Fruit fly (Drosophila melanogaster) whole organism, prepupa: ENCODE data around the gene Dbp73D.

ENCODE experiments used
- Blimp-1 ChIP-seq: fragments of 200-800 bp; sonication (Bioruptor generic); optimal IDR thresholded peaks from 3 replicates; lab custom pipeline; 2017; ENCODE audit warnings: missing biosample characterization, missing genetic modification characterization, mild to moderate bottlenecking, moderate library complexity, missing genetic modification reagents
- CG10631 ChIP-seq: fragments of 200-800 bp; sonication (Bioruptor generic); optimal IDR thresholded peaks from 2 replicates; lab custom pipeline; 2016; ENCODE audit warnings: missing biosample characterization, missing genetic modification characterization
- CG11294 ChIP-seq: fragments of 200-800 bp; sonication (Bioruptor generic); IDR thresholded peaks from 2 replicates; pipeline ENCODE4 v1.3.6; 2022; ENCODE audit warnings: missing biosample characterization, missing genetic modification characterization
- CG11902 ChIP-seq: fragments of 200-800 bp; sonication (Bioruptor generic); optimal IDR thresholded peaks from 3 replicates; lab custom pipeline; 2016; ENCODE audit warnings: missing biosample characterization, missing genetic modification characterization
- CG3032 ChIP-seq: fragments of 200-800 bp; optimal IDR thresholded peaks from 2 replicates; lab custom pipeline; 2019; ENCODE audit warnings: missing biosample characterization, mild to moderate bottlenecking, missing genetic modification characterization, moderate library complexity
- CG31627 ChIP-seq: fragments of 200-800 bp; sonication (Bioruptor generic); optimal IDR thresholded peaks from 3 replicates; lab custom pipeline; 2016; ENCODE audit warnings: missing biosample characterization, missing genetic modification characterization
- CG32006 ChIP-seq: fragments of 200-800 bp; sonication (Bioruptor generic); optimal IDR thresholded peaks from 3 replicates; lab custom pipeline; 2017; ENCODE audit warnings: missing biosample characterization, mild to moderate bottlenecking, missing genetic modification characterization
- CG3919 ChIP-seq: fragments of 200-800 bp; sonication (Bioruptor generic); optimal IDR thresholded peaks from 3 replicates; lab custom pipeline; 2016; ENCODE audit warnings: missing biosample characterization, missing genetic modification characterization
- CG4318 ChIP-seq: fragments of 200-800 bp; sonication (Bioruptor generic); optimal IDR thresholded peaks from 3 replicates; lab custom pipeline; 2017; ENCODE audit warnings: missing biosample characterization, mild to moderate bottlenecking, missing genetic modification characterization
- CG6163 ChIP-seq: fragments of 200-800 bp; sonication (Bioruptor generic); IDR thresholded peaks from 3 replicates; pipeline ENCODE4 v1.3.6; 2022; ENCODE audit warnings: missing biosample characterization, missing genetic modification characterization
- CG6792 ChIP-seq: fragments of 200-800 bp; sonication (Bioruptor generic); optimal IDR thresholded peaks from 3 replicates; lab custom pipeline; 2016; ENCODE audit warnings: missing biosample characterization, missing genetic modification characterization
- CG6808 ChIP-seq: fragments of 200-800 bp; sonication (Bioruptor generic); optimal IDR thresholded peaks from 3 replicates; lab custom pipeline; 2017; ENCODE audit warnings: missing biosample characterization, missing genetic modification characterization, mild to moderate bottlenecking, moderate library complexity, missing genetic modification reagents
- CG6854 ChIP-seq: fragments of 200-800 bp; sonication (Bioruptor generic); optimal IDR thresholded peaks from 2 replicates; lab custom pipeline; 2017; ENCODE audit warnings: missing biosample characterization, mild to moderate bottlenecking, missing genetic modification characterization
- CG7368 ChIP-seq: fragments of 200-800 bp; sonication (Bioruptor generic); optimal IDR thresholded peaks from 3 replicates; lab custom pipeline; 2016; ENCODE audit warnings: missing biosample characterization, missing genetic modification characterization
- CG8119 ChIP-seq: fragments of 200-800 bp; sonication (Bioruptor generic); IDR thresholded peaks from 3 replicates; pipeline ENCODE4 v1.3.6; 2022; ENCODE audit warnings: missing biosample characterization, missing genetic modification characterization
- CG8632 ChIP-seq: fragments of 200-800 bp; sonication (Bioruptor generic); optimal IDR thresholded peaks from 3 replicates; lab custom pipeline; 2016; ENCODE audit warnings: missing biosample characterization, missing genetic modification characterization
- Eip78C ChIP-seq: fragments of 200-800 bp; sonication (Bioruptor generic); peaks from one replicate; lab custom pipeline; 2016; ENCODE audit warnings: missing biosample characterization, missing genetic modification characterization
- Eip93F ChIP-seq: fragments of 200-800 bp; sonication (Bioruptor generic); optimal IDR thresholded peaks from 2 replicates; lab custom pipeline; 2016; ENCODE audit warnings: missing biosample characterization, mild to moderate bottlenecking, missing genetic modification characterization
- Ets21C ChIP-seq: fragments of 200-800 bp; sonication (Bioruptor generic); optimal IDR thresholded peaks from 3 replicates; lab custom pipeline; 2016; ENCODE audit warnings: missing biosample characterization, missing genetic modification characterization
- Ets96B ChIP-seq: fragments of 200-800 bp; optimal IDR thresholded peaks from 2 replicates; lab custom pipeline; 2019; ENCODE audit warnings: missing biosample characterization, mild to moderate bottlenecking, missing genetic modification characterization, moderate library complexity
- Gug ChIP-seq: fragments of 200-800 bp; sonication (Bioruptor generic); IDR thresholded peaks from 2 replicates; pipeline ENCODE4 v1.3.6; 2022; ENCODE audit warnings: missing biosample characterization, missing genetic modification characterization
- Hr38 ChIP-seq: sonication (Bioruptor generic); optimal IDR thresholded peaks from 2 replicates; lab custom pipeline; 2016; ENCODE audit warnings: missing biosample characterization, missing genetic modification characterization
- Hr4 ChIP-seq: fragments of 200-800 bp; sonication (Bioruptor generic); optimal IDR thresholded peaks from 3 replicates; lab custom pipeline; 2016; ENCODE audit warnings: missing biosample characterization, missing genetic modification characterization
- Lpt ChIP-seq: fragments of 200-800 bp; sonication (Bioruptor generic); optimal IDR thresholded peaks from 3 replicates; lab custom pipeline; 2016; ENCODE audit warnings: missing biosample characterization, missing genetic modification characterization
- OdsH ChIP-seq: fragments of 200-800 bp; sonication (Bioruptor generic); optimal IDR thresholded peaks from 3 replicates; lab custom pipeline; 2016; ENCODE audit warnings: missing biosample characterization, missing genetic modification characterization
- Sox102F ChIP-seq: fragments of 200-800 bp; sonication (Bioruptor generic); optimal IDR thresholded peaks from 2 replicates; lab custom pipeline; 2016; ENCODE audit warnings: missing biosample characterization, mild to moderate bottlenecking, missing genetic modification characterization
- Sox14 ChIP-seq: fragments of 200-800 bp; sonication (Bioruptor generic); optimal IDR thresholded peaks from 3 replicates; lab custom pipeline; 2016; ENCODE audit warnings: missing biosample characterization, missing genetic modification characterization
- achi ChIP-seq: fragments of 200-800 bp; sonication (Bioruptor generic); optimal IDR thresholded peaks from 3 replicates; lab custom pipeline; 2016; ENCODE audit warnings: missing biosample characterization, missing genetic modification characterization
- eg ChIP-seq: fragments of 200-800 bp; sonication (Bioruptor generic); IDR thresholded peaks from 3 replicates; pipeline ENCODE4 v1.3.6; 2022; ENCODE audit warnings: missing biosample characterization, missing genetic modification characterization
- fd59A ChIP-seq: fragments of 200-800 bp; sonication (Bioruptor generic); optimal IDR thresholded peaks from 2 replicates; lab custom pipeline; 2017; ENCODE audit warnings: missing biosample characterization, mild to moderate bottlenecking, missing genetic modification characterization, missing genetic modification reagents
- fd85E ChIP-seq: fragments of 200-800 bp; sonication (Bioruptor generic); optimal IDR thresholded peaks from 3 replicates; lab custom pipeline; 2016; ENCODE audit warnings: missing biosample characterization, missing genetic modification characterization
- fkh ChIP-seq: fragments of 200-800 bp; sonication (Bioruptor generic); optimal IDR thresholded peaks from 3 replicates; lab custom pipeline; 2017; ENCODE audit warnings: missing biosample characterization, mild to moderate bottlenecking, missing genetic modification characterization, moderate library complexity
- net ChIP-seq: fragments of 200-800 bp; sonication (Bioruptor generic); optimal IDR thresholded peaks from 3 replicates; lab custom pipeline; 2016; ENCODE audit warnings: missing biosample characterization, missing genetic modification characterization
- pdm3 ChIP-seq: fragments of 200-800 bp; sonication (Bioruptor generic); optimal IDR thresholded peaks from 3 replicates; lab custom pipeline; 2016; ENCODE audit warnings: missing biosample characterization, missing genetic modification characterization
- salr ChIP-seq, 2 experiments: fragments of 200-800 bp; sonication (Bioruptor generic); optimal IDR thresholded peaks; 3 replicates each; lab custom pipeline; 2016 to 2018; ENCODE audit warnings: missing biosample characterization in 2 of 2, missing genetic modification characterization in 2 of 2, mild to moderate bottlenecking in 1 of 2
- vri ChIP-seq: fragments of 200-800 bp; sonication (Bioruptor generic); optimal IDR thresholded peaks from 3 replicates; lab custom pipeline; 2016; ENCODE audit warnings: missing biosample characterization, mild to moderate bottlenecking, missing genetic modification characterization

Dbp73D gene

DNA sequence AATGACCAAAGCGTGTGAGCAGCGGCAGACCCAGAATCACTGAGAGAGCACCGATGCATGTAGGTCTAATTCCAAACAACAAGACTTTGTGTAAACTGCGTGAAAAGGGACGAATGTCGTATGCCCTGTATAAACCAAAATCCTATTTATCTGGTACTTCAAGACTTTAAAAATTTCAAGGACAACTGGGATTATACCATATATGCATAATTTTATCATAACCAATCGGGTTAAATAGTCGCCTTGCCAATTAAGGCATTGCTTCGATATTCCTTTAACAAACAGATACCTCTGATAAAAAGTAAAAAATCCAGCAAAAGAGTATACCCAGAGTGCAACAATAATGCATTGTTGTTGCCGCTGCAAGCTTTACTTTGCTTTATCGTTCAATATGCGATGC, 47.6 kb downstream of the Dbp73D start:
- TF ChIP-seq fd85E (no peak), CG8632 (GFP tag; lab: Kevin White, UChicago) (no peak), CG3032 (tag; lab: Kevin White, UChicago) (no peak), CG32006 (GFP tag; lab: Kevin White, UChicago) (peak; percentile 70), Hr4 (GFP tag; lab: Kevin White, UChicago) (peak; percentile 64), Ets21C (no peak), net (GFP tag; lab: Kevin White, UChicago) (no peak), Hr38 (GFP tag; lab: Kevin White, UChicago) (no peak), Sox102F (GFP tag; lab: Kevin White, UChicago) (no peak), OdsH (GFP tag; lab: Kevin White, UChicago) (peak; percentile 9), Eip78C (GFP tag; lab: Kevin White, UChicago) (peak; percentile 35), CG4318 (GFP tag; lab: Kevin White, UChicago) (peak; percentile 17), fd59A (GFP tag; lab: Kevin White, UChicago) (no peak), CG6163 (GFP tag; lab: Robert Waterston, UW) (no peak), CG11902 (no peak), CG6808 (no peak), Sox14 (peak; percentile 5), CG10631 (GFP tag; lab: Kevin White, UChicago) (peak; percentile 51), Lpt (GFP tag; lab: Kevin White, UChicago) (peak; percentile 9), Gug (peak; percentile 32; the same call in 1 of the 2 replicates), CG31627 (GFP tag; lab: Kevin White, UChicago) (no peak), eg (GFP tag; lab: Robert Waterston, UW) (no peak), CG6854 (GFP tag; lab: Kevin White, UChicago) (no peak), pdm3 (GFP tag; lab: Kevin White, UChicago) (peak; percentile 26), CG8119 (GFP tag; lab: Robert Waterston, UW) (peak; percentile 40; the same call in 1 of the 3 replicates), achi (GFP tag; lab: Kevin White, UChicago) (peak; percentile 34), salr (GFP tag; optimal IDR thresholded peaks at IDR 0.05; lab: Kevin White, UChicago) (no peak)

DNA sequence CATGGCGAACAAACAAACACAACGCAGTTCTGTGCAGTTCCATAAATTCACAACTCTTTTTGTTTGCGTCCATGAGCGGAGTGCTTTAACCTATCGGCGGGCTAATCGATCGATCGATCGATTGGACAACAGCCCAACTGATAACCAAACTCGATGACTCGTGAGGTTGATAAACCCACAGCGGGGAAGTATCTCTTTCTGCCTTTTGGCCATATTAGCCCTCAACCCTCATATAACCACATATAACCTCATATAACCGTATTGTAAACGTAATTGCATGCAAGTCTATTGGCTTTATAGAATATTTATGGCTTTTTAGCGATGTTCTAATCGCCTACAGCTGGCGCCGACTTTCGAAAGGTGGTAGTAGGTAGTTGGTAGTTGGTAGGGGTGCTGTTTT, 48.2 kb downstream of the Dbp73D start:
- TF ChIP-seq Blimp-1 (GFP tag; lab: Kevin White, UChicago) (no peak), CG7368 (GFP tag; lab: Kevin White, UChicago) (no peak), CG11294 (GFP tag; lab: Robert Waterston, UW) (no peak), CG8119 (GFP tag; lab: Robert Waterston, UW) (no peak), Ets96B (tag; lab: Kevin White, UChicago) (no peak), vri (GFP tag; lab: Kevin White, UChicago) (peak; percentile 91), Eip93F (peak; percentile 60), fd85E (no peak), fd59A (GFP tag; lab: Kevin White, UChicago) (no peak), CG6792 (GFP tag; lab: Kevin White, UChicago) (no peak)

DNA sequence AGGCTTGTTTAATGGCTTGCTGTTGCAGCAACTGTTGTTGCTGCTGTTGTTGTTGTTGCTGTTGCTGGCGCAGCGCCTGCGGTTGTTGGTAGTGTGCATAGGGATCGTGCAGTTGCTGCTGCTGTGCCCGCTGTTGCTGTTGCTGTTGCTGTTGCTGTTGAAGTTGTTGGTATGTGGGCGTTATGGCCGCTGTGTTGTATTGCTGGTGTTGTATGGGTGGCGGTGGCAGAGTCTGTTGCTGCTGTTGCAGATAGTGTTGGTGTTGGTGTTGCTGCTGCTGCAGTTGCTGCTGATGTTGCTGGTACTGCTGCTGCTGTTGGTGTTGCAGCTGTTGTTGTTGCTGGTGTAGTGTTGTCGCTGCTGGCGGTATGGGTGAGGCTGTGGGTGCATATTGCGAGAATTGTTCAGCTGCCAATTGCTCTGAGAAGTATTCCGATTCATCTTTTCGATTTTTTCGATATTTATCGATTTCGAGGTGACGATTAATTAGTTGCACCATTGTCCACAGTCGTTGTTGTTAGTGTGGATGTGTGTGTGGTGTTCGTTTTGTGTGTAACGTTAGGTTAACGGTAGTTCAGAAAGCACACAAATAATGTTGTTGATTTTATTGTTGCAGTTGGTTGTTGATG, 51.0 kb downstream of the Dbp73D start:
- no peak for TF ChIP-seq achi (GFP tag; lab: Kevin White, UChicago)
- TF ChIP-seq fkh (GFP tag; lab: Kevin White, UChicago) = no peak
- peak; percentile 54 for TF ChIP-seq CG3919
